Fruit fly (Drosophila melanogaster) whole organism, embryonic: ENCODE data around the gene prd1.
A peak's percentile ranks its signal among the peaks of the same experiment; 100 is the strongest.

Experiments used
- ATbp ChIP-seq: fragments of 200-800 bp; sonication (Bioruptor generic); optimal IDR thresholded peaks from 2 replicates; lab custom pipeline; 2017; ENCODE audit warnings: missing biosample characterization, mild to moderate bottlenecking, missing genetic modification characterization, missing genetic modification reagents
- Adf1 ChIP-seq: fragments of 200-800 bp; sonication (Bioruptor generic); IDR thresholded peaks from 2 replicates; pipeline ENCODE4 v1.3.6; 2022; ENCODE audit warnings: missing biosample characterization, missing genetic modification characterization
- Bdp1 ChIP-seq: fragments of 200-800 bp; sonication (Bioruptor generic); optimal IDR thresholded peaks from 3 replicates; lab custom pipeline; 2016; ENCODE audit warnings: missing biosample characterization, missing genetic modification characterization
- Blimp-1 ChIP-seq: fragments of 200-800 bp; sonication (Bioruptor generic); optimal IDR thresholded peaks from 3 replicates; lab custom pipeline; 2018; ENCODE audit warnings: missing biosample characterization, missing genetic modification characterization, mild to moderate bottlenecking, moderate library complexity, missing genetic modification reagents
- CG10543 ChIP-seq: fragments of 200-800 bp; sonication (Bioruptor generic); optimal IDR thresholded peaks from 3 replicates; lab custom pipeline; 2017; ENCODE audit warnings: missing biosample characterization, mild to moderate bottlenecking, missing genetic modification characterization, moderate library complexity
- CG11456 ChIP-seq: fragments of 200-800 bp; sonication (Bioruptor generic); IDR thresholded peaks from 3 replicates; pipeline ENCODE4 v1.3.6; 2022; ENCODE audit warnings: missing biosample characterization, missing genetic modification characterization
- CG11504 ChIP-seq: fragments of 200-800 bp; sonication (Bioruptor generic); optimal IDR thresholded peaks from 3 replicates; lab custom pipeline; 2019; ENCODE audit warnings: missing biosample characterization, mild to moderate bottlenecking, missing genetic modification characterization, moderate library complexity
- CG12659 ChIP-seq: fragments of 200-800 bp; sonication (Bioruptor generic); optimal IDR thresholded peaks from 3 replicates; lab custom pipeline; 2017; ENCODE audit warnings: mild to moderate bottlenecking, missing biosample characterization, missing genetic modification reagents, missing genetic modification characterization
- CG13123 ChIP-seq: fragments of 200-800 bp; sonication (Bioruptor generic); optimal IDR thresholded peaks from 2 replicates; lab custom pipeline; 2016; ENCODE audit warnings: missing biosample characterization, missing genetic modification characterization
- CG14014 ChIP-seq: fragments of 200-800 bp; sonication (Bioruptor generic); IDR thresholded peaks from 2 replicates; pipeline ENCODE4 v1.3.6; 2022; ENCODE audit warnings: missing biosample characterization, missing genetic modification characterization
- CG14050 ChIP-seq: fragments of 200-800 bp; sonication (Bioruptor generic); IDR thresholded peaks from 3 replicates; pipeline ENCODE4 v1.3.6; 2022; ENCODE audit warnings: missing biosample characterization, missing genetic modification characterization
- CG15514 ChIP-seq: fragments of 200-800 bp; sonication (Bioruptor generic); optimal IDR thresholded peaks from 3 replicates; lab custom pipeline; 2017; ENCODE audit warnings: missing biosample characterization, missing genetic modification characterization, mild to moderate bottlenecking, moderate library complexity, missing genetic modification reagents
- CG1602 ChIP-seq: fragments of 200-800 bp; sonication (Bioruptor generic); optimal IDR thresholded peaks from 3 replicates; lab custom pipeline; 2016; ENCODE audit warnings: missing biosample characterization, missing genetic modification characterization
- CG2116 ChIP-seq: fragments of 200-800 bp; sonication (Bioruptor generic); optimal IDR thresholded peaks from 3 replicates; lab custom pipeline; 2018; ENCODE audit warnings: missing biosample characterization, mild to moderate bottlenecking, missing genetic modification characterization
- CG2120 ChIP-seq: fragments of 200-800 bp; sonication (Bioruptor generic); optimal IDR thresholded peaks from 3 replicates; lab custom pipeline; 2016; ENCODE audit warnings: missing biosample characterization, missing genetic modification characterization
- CG3281 ChIP-seq: fragments of 200-800 bp; sonication (Bioruptor generic); optimal IDR thresholded peaks from 3 replicates; lab custom pipeline; 2017; ENCODE audit warnings: missing biosample characterization, mild to moderate bottlenecking, missing genetic modification characterization
- CG3847 ChIP-seq: fragments of 200-800 bp; sonication (Bioruptor generic); IDR thresholded peaks from 2 replicates; pipeline ENCODE4 v1.3.6; 2022; ENCODE audit warnings: missing biosample characterization, missing genetic modification characterization
- CG7271 ChIP-seq: fragments of 200-800 bp; sonication (Bioruptor generic); optimal IDR thresholded peaks from 2 replicates; lab custom pipeline; 2018; ENCODE audit warnings: missing biosample characterization, mild to moderate bottlenecking, missing genetic modification characterization, moderate library complexity
- CG7372 ChIP-seq: fragments of 200-800 bp; sonication (Bioruptor generic); IDR thresholded peaks from 2 replicates; pipeline ENCODE4 v1.3.6; 2022; ENCODE audit warnings: missing biosample characterization, missing genetic modification characterization
- CG8089 ChIP-seq: fragments of 200-800 bp; sonication (Bioruptor generic); optimal IDR thresholded peaks from 3 replicates; lab custom pipeline; 2016; ENCODE audit warnings: missing biosample characterization, missing genetic modification characterization
- CG9932 ChIP-seq: fragments of 200-800 bp; sonication (Bioruptor generic); IDR thresholded peaks from 2 replicates; pipeline ENCODE4 v1.3.6; 2022; ENCODE audit warnings: missing biosample characterization, missing genetic modification characterization
- Chrac-16 ChIP-seq: fragments of 200-800 bp; sonication (Bioruptor generic); optimal IDR thresholded peaks from 3 replicates; lab custom pipeline; 2016; ENCODE audit warnings: missing biosample characterization, missing genetic modification characterization
- CrebB ChIP-seq: fragments of 200-800 bp; sonication (Bioruptor generic); optimal IDR thresholded peaks from 3 replicates; lab custom pipeline; 2018; ENCODE audit warnings: missing biosample characterization, mild to moderate bottlenecking, missing genetic modification characterization
- Dek ChIP-seq: fragments of 200-800 bp; sonication (Bioruptor generic); optimal IDR thresholded peaks from 3 replicates; lab custom pipeline; 2019; ENCODE audit warnings: missing biosample characterization, mild to moderate bottlenecking, missing genetic modification characterization, moderate library complexity
- Ets65A ChIP-seq: fragments of 200-800 bp; sonication (Bioruptor generic); peaks from one replicate; lab custom pipeline; 2016; ENCODE audit warnings: missing biosample characterization, missing genetic modification characterization
- Ets97D ChIP-seq: fragments of 200-800 bp; sonication (Bioruptor generic); optimal IDR thresholded peaks from 3 replicates; lab custom pipeline; 2016; ENCODE audit warnings: missing biosample characterization, missing genetic modification characterization
- Gug ChIP-seq: fragments of 200-800 bp; sonication (Bioruptor generic); IDR thresholded peaks from 4 replicates; pipeline ENCODE4 v1.3.6; 2022; ENCODE audit warnings: missing biosample characterization, missing genetic modification characterization
- H2.0 ChIP-seq: fragments of 200-800 bp; sonication (Bioruptor generic); IDR thresholded peaks from 2 replicates; pipeline ENCODE4 v1.3.6; 2022; ENCODE audit warnings: missing biosample characterization, missing genetic modification characterization
- HLH3B ChIP-seq: fragments of 200-800 bp; sonication (Bioruptor generic); IDR thresholded peaks from 2 replicates; pipeline ENCODE4 v1.3.6; 2022; ENCODE audit warnings: missing biosample characterization, missing genetic modification characterization
- HLH54F ChIP-seq: fragments of 200-800 bp; sonication (Bioruptor generic); optimal IDR thresholded peaks from 3 replicates; lab custom pipeline; 2016; ENCODE audit warnings: missing biosample characterization, missing genetic modification characterization
- Hmr ChIP-seq: fragments of 200-800 bp; sonication (Bioruptor generic); optimal IDR thresholded peaks from 3 replicates; lab custom pipeline; 2017; ENCODE audit warnings: mild to moderate bottlenecking, missing biosample characterization, missing genetic modification reagents, missing genetic modification characterization
- Max ChIP-seq: fragments of 200-800 bp; sonication (Bioruptor generic); optimal IDR thresholded peaks from 2 replicates; lab custom pipeline; 2016; ENCODE audit warnings: missing biosample characterization, mild to moderate bottlenecking, missing genetic modification characterization
- Meics ChIP-seq: fragments of 200-800 bp; sonication (Bioruptor generic); optimal IDR thresholded peaks from 2 replicates; lab custom pipeline; 2017; ENCODE audit warnings: missing biosample characterization, mild to moderate bottlenecking, missing genetic modification characterization
- Oli ChIP-seq: fragments of 200-800 bp; sonication (Bioruptor generic); optimal IDR thresholded peaks from 2 replicates; lab custom pipeline; 2018; ENCODE audit warnings: missing biosample characterization, mild to moderate bottlenecking, missing genetic modification characterization, moderate library complexity
- Rfx ChIP-seq: fragments of 200-800 bp; sonication (Bioruptor generic); IDR thresholded peaks from 2 replicates; pipeline ENCODE4 v1.3.6; 2022; ENCODE audit warnings: missing biosample characterization, missing genetic modification characterization
- az2 ChIP-seq: fragments of 200-800 bp; sonication (Bioruptor generic); optimal IDR thresholded peaks from 3 replicates; lab custom pipeline; 2016; ENCODE audit warnings: missing biosample characterization, missing genetic modification characterization
- crol ChIP-seq: fragments of 200-800 bp; sonication (Bioruptor generic); IDR thresholded peaks from 2 replicates; pipeline ENCODE4 v1.3.6; 2022; ENCODE audit warnings: missing biosample characterization, missing genetic modification characterization
- dmrt11E ChIP-seq: fragments of 200-800 bp; sonication (Bioruptor generic); optimal IDR thresholded peaks from 3 replicates; lab custom pipeline; 2018; ENCODE audit warnings: missing biosample characterization, mild to moderate bottlenecking, missing genetic modification characterization, moderate library complexity
- dpn ChIP-seq, 2 experiments: fragments of 200-800 bp; sonication (Bioruptor generic); optimal IDR thresholded peaks; 3 replicates each; lab custom pipeline; 2016; ENCODE audit warnings: missing biosample characterization in 2 of 2, missing genetic modification characterization in 2 of 2
- eve ChIP-seq, 2 experiments: fragments of >200 bp; optimal IDR thresholded peaks; 2 replicates each; lab custom pipeline; 2017; ENCODE audit warnings: missing biosample characterization in 2 of 2, missing genetic modification characterization in 2 of 2
- gem ChIP-seq: fragments of 200-800 bp; sonication (Bioruptor generic); optimal IDR thresholded peaks from 2 replicates; lab custom pipeline; 2019; ENCODE audit warnings: missing biosample characterization, mild to moderate bottlenecking, missing genetic modification characterization, moderate library complexity
- hth ChIP-seq: fragments of >200 bp; optimal IDR thresholded peaks from 2 replicates; lab custom pipeline; 2017; ENCODE audit warnings: inconsistent platforms
- nau ChIP-seq: fragments of 200-800 bp; sonication (Bioruptor generic); optimal IDR thresholded peaks from 3 replicates; lab custom pipeline; 2017; ENCODE audit warnings: missing biosample characterization, mild to moderate bottlenecking, missing genetic modification characterization, missing genetic modification reagents
- nerfin-2 ChIP-seq: fragments of 200-800 bp; sonication (Bioruptor generic); IDR thresholded peaks from 2 replicates; pipeline ENCODE4 v1.3.6; 2022; ENCODE audit warnings: missing biosample characterization, missing genetic modification characterization; ENCODE audit not compliant: partially characterized antibody
- scrt ChIP-seq: fragments of 200-800 bp; sonication (Bioruptor generic); optimal IDR thresholded peaks from 2 replicates; lab custom pipeline; 2018; ENCODE audit warnings: missing biosample characterization, mild to moderate bottlenecking, missing genetic modification characterization, moderate library complexity
- slbo ChIP-seq: fragments of 200-800 bp; sonication (Bioruptor generic); IDR thresholded peaks from 2 replicates; pipeline ENCODE4 v1.3.6; 2022; ENCODE audit warnings: missing biosample characterization, missing genetic modification characterization
- tna ChIP-seq: fragments of 200-800 bp; sonication (Bioruptor generic); IDR thresholded peaks from 2 replicates; pipeline ENCODE4 v1.3.6; 2022; ENCODE audit warnings: missing biosample characterization, missing genetic modification characterization; ENCODE audit not compliant: partially characterized antibody
- zfh1 ChIP-seq: fragments of 200-800 bp; sonication (Bioruptor generic); IDR thresholded peaks from 3 replicates; pipeline ENCODE4 v1.3.6; 2022; ENCODE audit warnings: missing biosample characterization, missing genetic modification characterization
- zfh2 ChIP-seq: fragments of 200-800 bp; sonication (Bioruptor generic); optimal IDR thresholded peaks from 2 replicates; lab custom pipeline; 2016; ENCODE audit warnings: missing biosample characterization, missing genetic modification characterization

The prd1 gene

DNA sequence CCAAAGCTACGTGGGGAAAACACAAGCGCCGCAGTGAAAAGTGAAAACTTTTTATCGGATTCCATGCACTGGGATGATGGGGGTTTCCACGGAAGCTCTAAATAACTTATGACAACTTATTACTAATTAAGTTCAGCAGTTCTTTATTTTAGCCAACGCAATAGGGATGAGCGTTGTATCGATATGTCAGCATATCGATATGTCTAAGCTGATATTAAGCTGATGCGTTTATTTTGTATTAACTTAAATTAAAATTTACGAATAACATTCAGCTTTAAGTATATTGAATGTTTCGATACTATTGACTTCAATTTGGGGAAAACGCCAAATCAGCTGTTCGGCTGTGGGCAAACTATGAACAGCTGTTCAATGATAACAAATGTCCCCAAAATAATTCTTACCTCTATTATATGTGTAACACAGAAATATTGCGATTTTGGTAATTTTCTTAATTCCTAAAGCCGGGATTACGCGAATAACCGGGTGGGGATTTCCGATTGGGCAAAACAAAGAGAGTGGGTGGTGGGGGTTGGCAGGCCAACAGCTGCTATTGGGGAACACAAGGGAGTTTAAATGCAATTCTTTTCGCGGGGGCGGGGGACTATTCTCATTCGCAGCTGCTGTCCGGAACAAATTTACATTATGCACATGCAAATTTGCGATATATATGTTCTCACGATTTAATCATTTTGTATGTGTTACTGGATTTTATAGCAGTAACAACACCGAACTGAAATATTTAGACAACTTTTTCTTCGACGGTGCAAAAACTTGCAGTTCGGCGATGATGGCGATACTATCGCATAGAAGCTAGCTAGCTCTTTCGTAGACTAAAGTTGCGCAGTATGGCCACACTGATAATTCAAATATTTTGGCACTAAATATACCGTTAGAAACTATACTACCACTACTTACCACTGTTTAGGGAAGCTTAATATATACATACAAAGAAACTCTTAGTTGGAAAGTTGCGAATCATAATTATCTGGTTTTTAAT, 37.2 kb downstream of the prd1 start, which contains the start of gene CG6923 (continued):
- TF ChIP-seq dmrt11E (tag; lab: Kevin White, UChicago) = no peak
- TF ChIP-seq Bdp1 (GFP tag; lab: Kevin White, UChicago) = no peak
- TF ChIP-seq az2 (GFP tag; lab: Kevin White, UChicago) = no peak
- no peak for TF ChIP-seq hth
- TF ChIP-seq crol (GFP tag; lab: Robert Waterston, UW) = peak; percentile 73
- TF ChIP-seq zfh1 (GFP tag; lab: Robert Waterston, UW) = no peak
- no peak for TF ChIP-seq Hmr (GFP tag; lab: Kevin White, UChicago)
- TF ChIP-seq scrt (GFP tag; lab: Kevin White, UChicago) = no peak
- TF ChIP-seq Adf1 = no peak
- TF ChIP-seq CG2120 (GFP tag; lab: Kevin White, UChicago) = no peak
- no peak for TF ChIP-seq CG8089 (GFP tag; lab: Kevin White, UChicago)
- no peak for TF ChIP-seq Dek (tag; lab: Kevin White, UChicago)
- TF ChIP-seq CG10543 = no peak
- no peak for TF ChIP-seq CG7271
- TF ChIP-seq CG14014 (GFP tag; lab: Robert Waterston, UW) = no peak
- TF ChIP-seq Max (GFP tag; lab: Kevin White, UChicago) = no peak
- no peak for TF ChIP-seq CG7372 (GFP tag; lab: Robert Waterston, UW)
- TF ChIP-seq dpn (GFP tag; optimal IDR thresholded peaks at IDR 0.05; lab: Kevin White, UChicago) = no peak
- no peak for TF ChIP-seq CG11456
- TF ChIP-seq eve (GFP tag; optimal IDR thresholded peaks at IDR 0.05; lab: Kevin White, UChicago) = no peak
- no peak for TF ChIP-seq CrebB (tag; lab: Kevin White, UChicago)
- peak; percentile 25; the same call in 1 of the 2 replicates for TF ChIP-seq slbo (GFP tag; lab: Robert Waterston, UW)
- peak; percentile 69 for TF ChIP-seq CG15514 (GFP tag; lab: Kevin White, UChicago)
- peak; percentile 75 for TF ChIP-seq nerfin-2 (GFP tag; lab: Robert Waterston, UW)
- TF ChIP-seq ATbp (GFP tag; lab: Kevin White, UChicago) = no peak
- TF ChIP-seq Gug (GFP tag; lab: Robert Waterston, UW) = no peak
- TF ChIP-seq Ets97D = peak; percentile 59
- TF ChIP-seq zfh2 (GFP tag; lab: Kevin White, UChicago) = no peak
- no peak for TF ChIP-seq HLH3B
- TF ChIP-seq CG3847 (GFP tag; lab: Robert Waterston, UW) = peak; percentile 25; the same call in 1 of the 2 replicates
- no peak for TF ChIP-seq CG13123 (GFP tag; lab: Kevin White, UChicago)
- no peak for TF ChIP-seq CG11504 (tag; lab: Kevin White, UChicago)
- no peak for TF ChIP-seq H2.0 (GFP tag; lab: Robert Waterston, UW)
- 0 out of 2 replicates have a peak, but pooled peaks have one; percentile 10 for TF ChIP-seq CG9932 (GFP tag; lab: Robert Waterston, UW)
- TF ChIP-seq CG12659 (GFP tag; lab: Kevin White, UChicago) = no peak
- TF ChIP-seq CG2116 = peak; percentile 19
- TF ChIP-seq Ets65A = peak; percentile 66
- no peak for TF ChIP-seq CG3281 (GFP tag; lab: Kevin White, UChicago)
- TF ChIP-seq Chrac-16 (GFP tag; lab: Kevin White, UChicago) = no peak
- no peak for TF ChIP-seq Meics (GFP tag; lab: Kevin White, UChicago)
- no peak for TF ChIP-seq HLH54F
- no peak for TF ChIP-seq CG1602 (GFP tag; lab: Kevin White, UChicago)
- TF ChIP-seq Rfx = 0 out of 2 replicates have a peak, but pooled peaks have one; percentile 34
- TF ChIP-seq tna (GFP tag; lab: Robert Waterston, UW) = peak; percentile 80
- no peak for TF ChIP-seq CG14050
- TF ChIP-seq gem = no peak
- TF ChIP-seq Blimp-1 (GFP tag; lab: Kevin White, UChicago) = no peak
- no peak for TF ChIP-seq nau (GFP tag; lab: Kevin White, UChicago)
- TF ChIP-seq Oli (tag; lab: Kevin White, UChicago) = no peak
